Worm (Caenorhabditis elegans) whole organism, late embryonic: ENCODE results near the gene dhs-28.

Experiments
- pha-4 ChIP-seq: fragments of 150-350 bp; optimal IDR thresholded peaks from 2 replicates; lab custom pipeline; 2018; ENCODE audit warnings: missing biosample characterization, missing genetic modification reagents, missing genetic modification characterization
- pqm-1 ChIP-seq: sonication (generic microtip); optimal IDR thresholded peaks from 2 replicates; lab custom pipeline; 2016; ENCODE audit warnings: missing genetic modification characterization, missing compliant biosample characterization

ce11 chrX:6805427-6805826, 12.8 kb upstream of the dhs-28 start:
- TF ChIP-seq pqm-1 (tag; lab: Kevin White, UChicago) (no peak), pha-4 (tag; lab: Kevin White, UChicago) (no peak)
